Worm (Caenorhabditis elegans) whole organism, midembryonic: Measurements from ENCODE around the gene srh-45.

Source experiments
- cog-1 ChIP-seq: sonication (generic microtip); optimal IDR thresholded peaks from 2 replicates; lab custom pipeline; 2016; ENCODE audit warnings: missing genetic modification characterization, missing compliant biosample characterization
- flt-1 ChIP-seq: fragments of 200-800 bp; sonication (Bioruptor generic); IDR thresholded peaks from 2 replicates; pipeline ENCODE4 v1.3.6; 2022; ENCODE audit warnings: missing genetic modification characterization, missing compliant biosample characterization
- ref-1 ChIP-seq: fragments of 200-800 bp; sonication (Bioruptor generic); conservative IDR thresholded peaks from 2 replicates; pipeline ENCODE4 v1.3.6; 2022; ENCODE audit warnings: missing genetic modification reagents, missing genetic modification characterization, missing compliant biosample characterization
- tab-1 ChIP-seq: fragments of 200-800 bp; sonication (Bioruptor generic); IDR thresholded peaks from 2 replicates; pipeline ENCODE4 v1.3.6; 2022; ENCODE audit warnings: missing genetic modification characterization, missing compliant biosample characterization
- ztf-23 ChIP-seq: fragments of 200-800 bp; sonication (Bioruptor generic); IDR thresholded peaks from 2 replicates; pipeline ENCODE4 v1.3.6; 2022; ENCODE audit warnings: missing genetic modification reagents, missing genetic modification characterization, missing compliant biosample characterization
- ztf-29 ChIP-seq: fragments of 200-800 bp; sonication (Bioruptor generic); IDR thresholded peaks from 2 replicates; pipeline ENCODE4 v1.3.6; 2022; ENCODE audit warnings: missing genetic modification reagents, missing genetic modification characterization, missing compliant biosample characterization

DNA sequence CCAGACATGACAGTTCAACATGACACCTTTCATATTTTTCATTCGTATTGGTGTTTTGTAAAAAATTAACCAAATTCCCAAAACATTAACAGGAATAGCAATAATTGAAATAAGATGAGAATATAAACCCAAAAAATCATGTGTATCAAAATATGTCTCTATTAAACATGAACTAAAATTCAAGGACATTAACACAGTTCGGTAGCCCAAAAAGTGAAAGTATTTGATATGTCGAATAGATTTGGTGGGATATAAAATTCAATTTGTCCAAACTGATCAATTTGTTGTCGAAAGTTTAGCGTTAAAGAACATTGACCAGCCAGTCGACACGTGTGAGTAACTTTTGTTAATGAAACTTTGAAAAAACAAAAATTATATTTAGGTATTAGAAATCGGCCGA, 2.1 kb downstream of the srh-45 start, which contains the start of gene srh-46:
- TF ChIP-seq cog-1 (tag; lab: Kevin White, UChicago) (no peak), ref-1 (no peak), ztf-29 (no peak), flt-1 (GFP tag; lab: Robert Waterston, UW) (no peak), ztf-23 (GFP tag; lab: Robert Waterston, UW) (no peak), tab-1 (GFP tag; lab: Robert Waterston, UW) (no peak)
